Worm (Caenorhabditis elegans) whole organism, L3 larva: ENCODE data around the gene gss-1.

Experiments
- R02D3.7 ChIP-seq: fragments of 150-350 bp; optimal IDR thresholded peaks from 2 replicates; lab custom pipeline; 2014; ENCODE audit warnings: missing biosample characterization, missing genetic modification characterization
- ZK546.5 ChIP-seq: sonication (generic microtip); optimal IDR thresholded peaks from 2 replicates; lab custom pipeline; 2017; ENCODE audit warnings: missing biosample characterization, missing genetic modification characterization
- ama-1 ChIP-seq: fragments of 150-350 bp; optimal IDR thresholded peaks from 2 replicates; lab custom pipeline; 2018
- ceh-16 ChIP-seq: sonication (generic microtip); optimal IDR thresholded peaks from 2 replicates; lab custom pipeline; 2017; ENCODE audit warnings: missing biosample characterization, missing genetic modification characterization
- ceh-82 ChIP-seq: fragments of 150-350 bp; optimal IDR thresholded peaks from 2 replicates; lab custom pipeline; 2014; ENCODE audit warnings: missing biosample characterization, missing genetic modification characterization
- ceh-9 ChIP-seq: sonication (generic microtip); optimal IDR thresholded peaks from 2 replicates; lab custom pipeline; 2018; ENCODE audit warnings: missing biosample characterization, missing genetic modification characterization
- daf-12 ChIP-seq: fragments of 150-350 bp; optimal IDR thresholded peaks from 2 replicates; lab custom pipeline; 2014; ENCODE audit warnings: missing biosample characterization, missing genetic modification reagents, missing genetic modification characterization
- egl-27 ChIP-seq: sonication (generic microtip); optimal IDR thresholded peaks from 4 replicates; lab custom pipeline; 2017; ENCODE audit warnings: missing biosample characterization, missing genetic modification reagents, missing genetic modification characterization
- elt-1 ChIP-seq: fragments of 150-350 bp; optimal IDR thresholded peaks from 2 replicates; lab custom pipeline; 2014; ENCODE audit warnings: missing biosample characterization, missing genetic modification characterization
- elt-2 ChIP-seq: sonication (generic microtip); optimal IDR thresholded peaks from 2 replicates; lab custom pipeline; 2016; ENCODE audit warnings: missing genetic modification reagents, mild to moderate bottlenecking, missing genetic modification characterization, missing compliant biosample characterization
- elt-3 ChIP-seq, 3 experiments: fragments of 150-350 bp in 1 of 3; sonication (generic microtip) in 2 of 3; optimal IDR thresholded peaks; 2 replicates in 2 of 3; 4 replicates in 1 of 3; lab custom pipeline; 2014 to 2017; ENCODE audit warnings: missing biosample characterization in 3 of 3, missing genetic modification characterization in 3 of 3
- eor-1 ChIP-seq, 2 experiments: fragments of 150-350 bp; optimal IDR thresholded peaks; 2 replicates each; lab custom pipeline; 2014 to 2018; ENCODE audit warnings: missing biosample characterization in 2 of 2, missing genetic modification characterization in 2 of 2
- fkh-2 ChIP-seq: fragments of 150-350 bp; optimal IDR thresholded peaks from 2 replicates; lab custom pipeline; 2014; ENCODE audit warnings: missing biosample characterization, missing genetic modification reagents, missing genetic modification characterization
- lin-15B ChIP-seq: fragments of 150-350 bp; optimal IDR thresholded peaks from 2 replicates; lab custom pipeline; 2014; ENCODE audit warnings: missing biosample characterization, missing genetic modification characterization
- lin-39 ChIP-seq: fragments of 150-350 bp; optimal IDR thresholded peaks from 2 replicates; lab custom pipeline; 2018; ENCODE audit warnings: missing biosample characterization, missing genetic modification reagents, missing genetic modification characterization
- lsy-12 ChIP-seq: sonication (generic microtip); optimal IDR thresholded peaks from 2 replicates; lab custom pipeline; 2016; ENCODE audit warnings: mild to moderate bottlenecking, missing genetic modification characterization, missing compliant biosample characterization
- nhr-11 ChIP-seq: fragments of 150-350 bp; optimal IDR thresholded peaks from 2 replicates; lab custom pipeline; 2014; ENCODE audit warnings: missing biosample characterization, missing genetic modification characterization
- nhr-237 ChIP-seq: fragments of 150-350 bp; optimal IDR thresholded peaks from 2 replicates; lab custom pipeline; 2014; ENCODE audit warnings: missing biosample characterization, missing genetic modification characterization
- nhr-28 ChIP-seq: fragments of 150-350 bp; optimal IDR thresholded peaks from 2 replicates; lab custom pipeline; 2014; ENCODE audit warnings: missing biosample characterization, missing genetic modification characterization
- nhr-43 ChIP-seq: sonication (generic microtip); optimal IDR thresholded peaks from 2 replicates; lab custom pipeline; 2016; ENCODE audit warnings: mild to moderate bottlenecking, missing genetic modification characterization, missing compliant biosample characterization; ENCODE audit not compliant: poor library complexity, severe bottlenecking
- nhr-67 ChIP-seq: fragments of 150-350 bp; optimal IDR thresholded peaks from 2 replicates; lab custom pipeline; 2014; ENCODE audit warnings: missing biosample characterization, missing genetic modification characterization
- nhr-77 ChIP-seq: fragments of 150-350 bp; optimal IDR thresholded peaks from 2 replicates; lab custom pipeline; 2014; ENCODE audit warnings: missing biosample characterization, missing genetic modification characterization
- pha-4 ChIP-seq: fragments of 150-350 bp; optimal IDR thresholded peaks from 2 replicates; lab custom pipeline; 2014; ENCODE audit warnings: missing biosample characterization, missing genetic modification reagents, missing genetic modification characterization
- pqm-1 ChIP-seq: fragments of 150-350 bp; optimal IDR thresholded peaks from 2 replicates; lab custom pipeline; 2017; ENCODE audit warnings: missing biosample characterization, missing genetic modification characterization, inconsistent platforms
- sea-2 ChIP-seq: fragments of 150-350 bp; sonication (generic microtip); optimal IDR thresholded peaks from 4 replicates; lab custom pipeline; 2014; ENCODE audit warnings: missing biosample characterization, missing genetic modification reagents, missing genetic modification characterization
- skn-1 ChIP-seq: fragments of 150-350 bp; optimal IDR thresholded peaks from 2 replicates; lab custom pipeline; 2014; ENCODE audit warnings: missing biosample characterization, missing genetic modification characterization
- snpc-4 ChIP-seq: fragments of 150-350 bp; optimal IDR thresholded peaks from 2 replicates; lab custom pipeline; 2014; ENCODE audit warnings: missing biosample characterization, missing genetic modification characterization
- tbx-2 ChIP-seq: sonication (generic microtip); optimal IDR thresholded peaks from 2 replicates; lab custom pipeline; 2016; ENCODE audit warnings: mild to moderate bottlenecking, missing genetic modification characterization, missing compliant biosample characterization
- unc-39 ChIP-seq: sonication (generic microtip); optimal IDR thresholded peaks from 4 replicates; lab custom pipeline; 2017; ENCODE audit warnings: missing biosample characterization, missing genetic modification characterization
- unc-62 ChIP-seq: fragments of 150-350 bp; sonication (generic microtip); optimal IDR thresholded peaks from 4 replicates; lab custom pipeline; 2014; ENCODE audit warnings: missing biosample characterization, missing genetic modification reagents, missing genetic modification characterization
- ztf-11 ChIP-seq: fragments of 150-350 bp; optimal IDR thresholded peaks from 2 replicates; lab custom pipeline; 2014; ENCODE audit warnings: missing biosample characterization, missing genetic modification characterization

gss-1 gene

ce11 chrII:9445368-9445767, 29.1 kb upstream of the gss-1 start, which contains the start of gene R09D1.13:
TSS of gene R09D1.13 (minus strand) at chrII:9445468.
- TF ChIP-seq nhr-67 (tag; lab: Kevin White, UChicago): no peak

- TF ChIP-seq unc-62 (GFP tag; lab: Kevin White, UChicago) (no peak), elt-2 (tag; lab: Kevin White, UChicago) (no peak), nhr-237 (tag; lab: Kevin White, UChicago) (no peak), pqm-1 (no peak), egl-27 (tag; lab: Kevin White, UChicago) (no peak), lsy-12 (tag; lab: Kevin White, UChicago) (no peak), daf-12 (no peak), lin-15B (no peak), nhr-11 (tag; lab: Kevin White, UChicago) (no peak), ceh-9 (no peak)
These were observed 27.3 kb upstream of the gss-1 start, which contains the start of gene chil-15 for ce11 chrII:9443522-9443921. TSS of gene chil-15 (minus strand) at chrII:9443622.

ce11 chrII:9441838-9442237, 25.6 kb upstream of the gss-1 start, which contains the start of gene chil-16:
TSS of gene chil-16 (minus strand) at chrII:9441938.
- TF ChIP-seq unc-39 (tag; lab: Kevin White, UChicago): no peak
- TF ChIP-seq egl-27 (tag; lab: Kevin White, UChicago): no peak
- TF ChIP-seq ztf-11: no peak
- no peak for TF ChIP-seq lin-39 (tag; lab: Kevin White, UChicago)
- no peak for TF ChIP-seq tbx-2 (tag; lab: Kevin White, UChicago)
- TF ChIP-seq nhr-43: no peak
- no peak for TF ChIP-seq fkh-2 (tag; lab: Kevin White, UChicago)
- TF ChIP-seq R02D3.7 (tag; lab: Kevin White, UChicago): no peak
- no peak for TF ChIP-seq elt-2 (tag; lab: Kevin White, UChicago)
- no peak for TF ChIP-seq eor-1 (tag; optimal IDR thresholded peaks at IDR 0.05; lab: Kevin White, UChicago)
- no peak for TF ChIP-seq elt-1 (tag; lab: Kevin White, UChicago)
- TF ChIP-seq ZK546.5 (tag; lab: Kevin White, UChicago): no peak
- TF ChIP-seq daf-12: no peak
- TF ChIP-seq lsy-12 (tag; lab: Kevin White, UChicago): no peak

ce11 chrII:9440060-9440459, 23.8 kb upstream of the gss-1 start, which contains the start of gene chil-17:
TSS of gene chil-17 (minus strand) at chrII:9440160.
- TF ChIP-seq ZK546.5 (tag; lab: Kevin White, UChicago): no peak

- TF ChIP-seq lsy-12 (tag; lab: Kevin White, UChicago) (no peak), skn-1 (tag; lab: Kevin White, UChicago) (no peak), nhr-43 (no peak), nhr-77 (tag; lab: Kevin White, UChicago) (no peak), pqm-1 (no peak), unc-62 (GFP tag; lab: Kevin White, UChicago) (no peak), lin-15B (no peak)
These were observed 22.6 kb upstream of the gss-1 start for ce11 chrII:9438853-9439252.

- no peak for TF ChIP-seq pqm-1
- TF ChIP-seq fkh-2 (tag; lab: Kevin White, UChicago): no peak
- TF ChIP-seq ceh-16 (tag; lab: Kevin White, UChicago): no peak
- no peak for TF ChIP-seq ceh-82 (tag; lab: Kevin White, UChicago)
- TF ChIP-seq elt-3 (tag; optimal IDR thresholded peaks at IDR 0.05; lab: Kevin White, UChicago): no peak
- no peak for TF ChIP-seq ama-1 (lab: Kevin White, UChicago)
- no peak for TF ChIP-seq tbx-2 (tag; lab: Kevin White, UChicago)
- TF ChIP-seq lsy-12 (tag; lab: Kevin White, UChicago): no peak
- TF ChIP-seq nhr-67 (tag; lab: Kevin White, UChicago): no peak
- TF ChIP-seq pha-4: no peak
- no peak for TF ChIP-seq unc-62 (GFP tag; lab: Kevin White, UChicago)
- no peak for TF ChIP-seq nhr-28
- no peak for TF ChIP-seq snpc-4
- TF ChIP-seq sea-2 (GFP tag; lab: Kevin White, UChicago): no peak
These were observed 22.0 kb upstream of the gss-1 start, which contains the start of gene chil-13 for ce11 chrII:9438227-9438626. TSS of gene chil-13 (minus strand) at chrII:9438327.
